Worm (Caenorhabditis elegans) whole organism, midembryonic: Measurements from ENCODE around the gene smex-2.

Experiments
- T22C8.4 ChIP-seq: fragments of 200-800 bp; sonication (Bioruptor generic); IDR thresholded peaks from 2 replicates; pipeline ENCODE4 v1.3.6; 2022; ENCODE audit warnings: missing genetic modification characterization, missing compliant biosample characterization
- cog-1 ChIP-seq: sonication (generic microtip); optimal IDR thresholded peaks from 2 replicates; lab custom pipeline; 2016; ENCODE audit warnings: missing genetic modification characterization, missing compliant biosample characterization
- flt-1 ChIP-seq: fragments of 200-800 bp; sonication (Bioruptor generic); IDR thresholded peaks from 2 replicates; pipeline ENCODE4 v1.3.6; 2022; ENCODE audit warnings: missing genetic modification characterization, missing compliant biosample characterization
- klf-2 ChIP-seq: fragments of 200-800 bp; sonication (Bioruptor generic); conservative IDR thresholded peaks from 2 replicates; pipeline ENCODE4 v1.3.6; 2022; ENCODE audit warnings: missing genetic modification reagents, missing genetic modification characterization, missing compliant biosample characterization
- ref-1 ChIP-seq: fragments of 200-800 bp; sonication (Bioruptor generic); conservative IDR thresholded peaks from 2 replicates; pipeline ENCODE4 v1.3.6; 2022; ENCODE audit warnings: missing genetic modification reagents, missing genetic modification characterization, missing compliant biosample characterization
- tab-1 ChIP-seq: fragments of 200-800 bp; sonication (Bioruptor generic); IDR thresholded peaks from 2 replicates; pipeline ENCODE4 v1.3.6; 2022; ENCODE audit warnings: missing genetic modification characterization, missing compliant biosample characterization
- ztf-23 ChIP-seq: fragments of 200-800 bp; sonication (Bioruptor generic); IDR thresholded peaks from 2 replicates; pipeline ENCODE4 v1.3.6; 2022; ENCODE audit warnings: missing genetic modification reagents, missing genetic modification characterization, missing compliant biosample characterization

- TF ChIP-seq cog-1 (tag; lab: Kevin White, UChicago) (no peak), ref-1 (GFP tag; lab: Robert Waterston, UW) (no peak), tab-1 (no peak), ztf-23 (GFP tag; lab: Robert Waterston, UW) (no peak), klf-2 (GFP tag; lab: Robert Waterston, UW) (no peak), T22C8.4 (no peak), flt-1 (GFP tag; lab: Robert Waterston, UW) (no peak)
Measured at ce11 chrX:2047208-2047946, 8.1 kb upstream of the smex-2 start.
